Worm (Caenorhabditis elegans): ENCODE results near the gene mct-4.

DNA sequence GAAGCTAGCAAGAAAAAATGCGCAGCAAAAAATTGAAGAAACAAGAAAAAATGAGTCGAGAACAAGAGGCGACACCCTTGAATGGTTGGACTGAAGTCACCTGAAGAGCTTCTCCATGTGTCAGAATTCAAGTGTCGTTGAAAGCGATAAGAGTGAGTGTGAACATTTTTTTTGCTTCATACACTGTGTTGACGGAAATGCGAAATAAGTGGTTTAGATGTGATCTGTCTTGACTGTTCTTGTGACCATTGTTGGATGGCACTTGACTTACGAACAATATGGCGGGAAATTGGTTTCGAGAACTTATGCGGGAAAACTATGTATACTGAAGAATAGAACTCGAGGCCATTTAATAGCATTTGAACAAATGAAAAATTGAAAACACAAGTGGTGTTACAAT lies 49.6 kb downstream of the mct-4 start:
- TF ChIP-seq B0310.2 (tag; optimal IDR thresholded peaks at IDR 0.05), result no peak
- no peak for TF ChIP-seq pes-1 (GFP tag; IDR thresholded peaks at IDR 0.05)
- TF ChIP-seq ets-7 (tag; optimal IDR thresholded peaks at IDR 0.05), result no peak
- TF ChIP-seq hnd-1 (tag; optimal IDR thresholded peaks at IDR 0.05), result no peak
- TF ChIP-seq scrt-1 (GFP tag; IDR thresholded peaks at IDR 0.05), result no peak
- no peak for TF ChIP-seq flt-1 (GFP tag; IDR thresholded peaks at IDR 0.05)
- TF ChIP-seq ama-1 (optimal IDR thresholded peaks at IDR 0.05), result no peak
- TF ChIP-seq aly-1 (tag; optimal IDR thresholded peaks at IDR 0.05), result no peak
- no peak for TF ChIP-seq tbx-37 (GFP tag; conservative IDR thresholded peaks at IDR 0.05)
- TF ChIP-seq tra-4 (tag; optimal IDR thresholded peaks at IDR 0.05), result no peak
- TF ChIP-seq ceh-13 (GFP tag; optimal IDR thresholded peaks at IDR 0.05), result no peak

All from whole organism, early embryonic.